Worm (Caenorhabditis elegans) whole organism, mixed stage, embryonic: ENCODE results near the gene str-231.

Experiments
- M03D4.4 ChIP-seq: sonication (generic microtip); optimal IDR thresholded peaks from 2 replicates; lab custom pipeline; 2017; ENCODE audit warnings: mild to moderate bottlenecking, missing genetic modification characterization, missing compliant biosample characterization
- bed-3 ChIP-seq: fragments of 200-800 bp; sonication (Bioruptor generic); optimal IDR thresholded peaks from 3 replicates; lab custom pipeline; 2018; ENCODE audit warnings: mild to moderate bottlenecking, missing genetic modification characterization, moderate library complexity, missing compliant biosample characterization
- blmp-1 ChIP-seq: fragments of 150-350 bp; optimal IDR thresholded peaks from 2 replicates; lab custom pipeline; 2014; ENCODE audit warnings: missing biosample characterization, missing genetic modification characterization
- ceh-39 ChIP-seq: fragments of 150-350 bp; optimal IDR thresholded peaks from 2 replicates; lab custom pipeline; 2014; ENCODE audit warnings: missing biosample characterization, missing genetic modification characterization
- ceh-43 ChIP-seq: fragments of 200-800 bp; sonication (Bioruptor generic); optimal IDR thresholded peaks from 2 replicates; lab custom pipeline; 2018; ENCODE audit warnings: mild to moderate bottlenecking, missing genetic modification characterization, moderate library complexity, missing compliant biosample characterization
- cnd-1 ChIP-seq: fragments of 200-800 bp; sonication (Bioruptor generic); optimal IDR thresholded peaks from 2 replicates; lab custom pipeline; 2018; ENCODE audit warnings: mild to moderate bottlenecking, missing genetic modification characterization, missing compliant biosample characterization
- drap-1 ChIP-seq: fragments of 200-800 bp; sonication (Bioruptor generic); optimal IDR thresholded peaks from 3 replicates; lab custom pipeline; 2018; ENCODE audit warnings: mild to moderate bottlenecking, missing genetic modification characterization, missing compliant biosample characterization
- elt-1 ChIP-seq: sonication (generic microtip); optimal IDR thresholded peaks from 2 replicates; lab custom pipeline; 2017; ENCODE audit warnings: missing genetic modification characterization, mild to moderate bottlenecking, missing compliant biosample characterization, antibody characterized with exemption, moderate library complexity, borderline replicate concordance; ENCODE audit not compliant: insufficient read depth
- elt-3 ChIP-seq: fragments of 150-350 bp; optimal IDR thresholded peaks from 2 replicates; lab custom pipeline; 2014; ENCODE audit warnings: missing biosample characterization, missing genetic modification characterization
- flh-1 ChIP-seq: fragments of 200-800 bp; sonication (Bioruptor generic); optimal IDR thresholded peaks from 2 replicates; lab custom pipeline; 2018; ENCODE audit warnings: mild to moderate bottlenecking, missing genetic modification characterization, moderate library complexity, missing compliant biosample characterization
- ham-2 ChIP-seq: fragments of 200-800 bp; sonication (Bioruptor generic); optimal IDR thresholded peaks from 2 replicates; lab custom pipeline; 2018; ENCODE audit warnings: mild to moderate bottlenecking, missing genetic modification characterization, missing compliant biosample characterization
- hlh-1 ChIP-seq: fragments of 150-350 bp; optimal IDR thresholded peaks from 2 replicates; lab custom pipeline; 2014; ENCODE audit warnings: missing biosample characterization, missing genetic modification reagents, missing genetic modification characterization
- lin-32 ChIP-seq: fragments of 200-800 bp; sonication (Bioruptor generic); optimal IDR thresholded peaks from 2 replicates; lab custom pipeline; 2018; ENCODE audit warnings: mild to moderate bottlenecking, missing genetic modification characterization, missing compliant biosample characterization
- lsy-2 ChIP-seq: fragments of 150-350 bp; optimal IDR thresholded peaks from 2 replicates; lab custom pipeline; 2014; ENCODE audit warnings: missing biosample characterization, missing genetic modification characterization
- mab-5 ChIP-seq: fragments of 150-350 bp; optimal IDR thresholded peaks from 2 replicates; lab custom pipeline; 2014; ENCODE audit warnings: missing biosample characterization, missing genetic modification characterization
- mep-1 ChIP-seq: fragments of 150-350 bp; optimal IDR thresholded peaks from 2 replicates; lab custom pipeline; 2017; ENCODE audit warnings: missing biosample characterization, missing genetic modification reagents, missing genetic modification characterization, inconsistent platforms
- mls-2 ChIP-seq: sonication (generic microtip); optimal IDR thresholded peaks from 2 replicates; lab custom pipeline; 2016; ENCODE audit warnings: mild to moderate bottlenecking, missing genetic modification characterization, moderate library complexity, missing compliant biosample characterization
- nhr-12 ChIP-seq: fragments of 150-350 bp; optimal IDR thresholded peaks from 2 replicates; lab custom pipeline; 2014; ENCODE audit warnings: missing biosample characterization, missing genetic modification characterization
- nhr-2 ChIP-seq: fragments of 150-350 bp; optimal IDR thresholded peaks from 2 replicates; lab custom pipeline; 2014; ENCODE audit warnings: missing biosample characterization, missing genetic modification characterization
- nhr-237 ChIP-seq: fragments of 150-350 bp; optimal IDR thresholded peaks from 2 replicates; lab custom pipeline; 2014; ENCODE audit warnings: missing biosample characterization, missing genetic modification characterization
- nhr-28 ChIP-seq: fragments of 150-350 bp; optimal IDR thresholded peaks from 2 replicates; lab custom pipeline; 2014; ENCODE audit warnings: missing biosample characterization, missing genetic modification characterization
- nhr-76 ChIP-seq: sonication (generic microtip); optimal IDR thresholded peaks from 2 replicates; lab custom pipeline; 2017; ENCODE audit warnings: missing biosample characterization, missing genetic modification characterization
- pha-4 ChIP-seq: fragments of 150-350 bp; optimal IDR thresholded peaks from 2 replicates; lab custom pipeline; 2018; ENCODE audit warnings: missing biosample characterization, missing genetic modification reagents, missing genetic modification characterization
- sem-2 ChIP-seq: fragments of 200-800 bp; sonication (Bioruptor generic); optimal IDR thresholded peaks from 2 replicates; lab custom pipeline; 2018; ENCODE audit warnings: mild to moderate bottlenecking, missing genetic modification characterization, missing compliant biosample characterization
- snpc-4 ChIP-seq: fragments of 150-350 bp; optimal IDR thresholded peaks from 2 replicates; lab custom pipeline; 2014; ENCODE audit warnings: missing biosample characterization, missing genetic modification characterization
- sptf-1 ChIP-seq: sonication (generic microtip); optimal IDR thresholded peaks from 2 replicates; lab custom pipeline; 2017; ENCODE audit warnings: mild to moderate bottlenecking, missing genetic modification characterization, moderate library complexity, missing compliant biosample characterization
- tbx-8 ChIP-seq: fragments of 200-800 bp; sonication (Bioruptor generic); optimal IDR thresholded peaks from 2 replicates; lab custom pipeline; 2018; ENCODE audit warnings: mild to moderate bottlenecking, missing genetic modification characterization, moderate library complexity, missing compliant biosample characterization
- unc-120 ChIP-seq: sonication (generic microtip); optimal IDR thresholded peaks from 2 replicates; lab custom pipeline; 2017; ENCODE audit warnings: missing genetic modification characterization, missing compliant biosample characterization; ENCODE audit not compliant: poor library complexity, severe bottlenecking
- unc-39 ChIP-seq: fragments of 150-350 bp; optimal IDR thresholded peaks from 2 replicates; lab custom pipeline; 2014; ENCODE audit warnings: missing biosample characterization, missing genetic modification characterization
- unc-62 ChIP-seq: fragments of 150-350 bp; optimal IDR thresholded peaks from 2 replicates; lab custom pipeline; 2014; ENCODE audit warnings: missing biosample characterization, missing genetic modification reagents, missing genetic modification characterization
- zip-8 ChIP-seq: fragments of 150-350 bp; optimal IDR thresholded peaks from 2 replicates; lab custom pipeline; 2014; ENCODE audit warnings: missing biosample characterization, missing genetic modification characterization
- ztf-11 ChIP-seq: fragments of 150-350 bp; optimal IDR thresholded peaks from 2 replicates; lab custom pipeline; 2014; ENCODE audit warnings: missing biosample characterization, missing genetic modification characterization

The str-231 gene

DNA sequence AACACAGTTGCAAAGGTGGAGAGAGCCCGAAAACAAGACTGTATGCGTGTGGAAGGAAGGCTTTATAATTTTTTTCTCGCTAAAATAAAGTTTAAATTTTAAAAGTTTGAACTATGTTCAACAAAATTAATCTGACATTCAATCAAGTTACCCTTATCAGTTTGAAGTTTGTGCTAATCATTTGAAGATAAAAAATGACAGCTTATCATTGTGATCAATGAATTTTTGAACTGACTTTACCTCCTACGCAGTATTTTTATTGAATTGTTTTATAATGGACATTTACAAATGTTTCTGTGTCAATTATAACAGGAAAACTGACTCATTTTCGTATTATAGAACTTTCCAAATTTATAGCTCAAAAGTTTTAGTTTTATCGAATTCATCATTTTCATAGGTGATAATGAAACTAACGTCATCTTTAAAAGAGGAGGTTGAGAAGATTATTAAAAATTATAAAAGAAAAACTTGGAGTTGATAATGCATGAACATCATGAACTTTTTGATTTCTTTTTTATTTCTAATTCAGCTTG is 29.1 kb downstream of the str-231 start, which contains the start of gene oac-20:
TSS of gene oac-20 (plus strand) at position 483 of the 533 bp plus-strand sequence.
- TF ChIP-seq mls-2 (tag; lab: Kevin White, UChicago) = no peak
- no peak for TF ChIP-seq tbx-8 (GFP tag; lab: Kevin White, UChicago)
- TF ChIP-seq sem-2 (GFP tag; lab: Kevin White, UChicago) = no peak
- no peak for TF ChIP-seq M03D4.4

- TF ChIP-seq unc-120 (tag; lab: Kevin White, UChicago) (no peak), hlh-1 (tag; lab: Kevin White, UChicago) (no peak), ceh-43 (GFP tag; lab: Kevin White, UChicago) (no peak), bed-3 (GFP tag; lab: Kevin White, UChicago) (no peak)
Observed at ce11 chrV:15975845-15976244, 31.6 kb downstream of the str-231 start, which contains the start of gene clec-232. Gene clec-232 (plus strand): TSS chrV:15976145.

ce11 chrV:15974836-15975235 is 32.6 kb downstream of the str-231 start, which contains the start of gene sru-22:
Gene sru-22 (minus strand): TSS chrV:15974936.
- TF ChIP-seq nhr-28 (tag; lab: Kevin White, UChicago) (no peak), tbx-8 (GFP tag; lab: Kevin White, UChicago) (no peak), elt-3 (no peak), hlh-1 (tag; lab: Kevin White, UChicago) (no peak), ceh-39 (tag; lab: Kevin White, UChicago) (no peak), zip-8 (no peak), drap-1 (GFP tag; lab: Kevin White, UChicago) (no peak), mab-5 (tag; lab: Kevin White, UChicago) (no peak), nhr-12 (tag; lab: Kevin White, UChicago) (no peak), pha-4 (tag; lab: Kevin White, UChicago) (no peak), nhr-237 (no peak), flh-1 (no peak), unc-120 (tag; lab: Kevin White, UChicago) (no peak), lsy-2 (no peak), nhr-2 (tag; lab: Kevin White, UChicago) (no peak)

DNA sequence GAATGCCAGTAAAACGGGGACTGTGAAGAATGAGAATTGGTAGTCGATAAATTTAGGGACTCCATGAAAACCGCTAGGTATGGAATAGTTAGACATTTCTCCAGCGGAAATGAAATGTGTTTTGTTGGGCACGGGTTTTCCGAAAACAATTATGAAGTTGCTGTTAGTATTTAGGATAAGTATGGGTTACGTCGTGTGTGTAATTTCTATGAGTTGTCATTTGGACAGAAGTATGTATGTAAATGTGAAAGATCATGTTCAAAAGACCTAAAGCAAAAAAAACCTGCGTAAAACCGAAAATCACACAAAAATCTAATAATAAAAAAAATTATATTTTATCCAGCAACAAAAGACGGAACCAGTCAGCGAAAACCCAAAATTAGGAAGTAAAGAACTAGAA is 34.9 kb downstream of the str-231 start, which contains the start of gene sru-23:
TSS of gene sru-23 (minus strand) at position 101 of the 400 bp plus-strand sequence.
- TF ChIP-seq mls-2 (tag; lab: Kevin White, UChicago) (no peak), blmp-1 (tag; lab: Kevin White, UChicago) (no peak), tbx-8 (GFP tag; lab: Kevin White, UChicago) (no peak), ceh-43 (GFP tag; lab: Kevin White, UChicago) (no peak), ztf-11 (no peak), cnd-1 (tag; lab: Kevin White, UChicago) (no peak), lsy-2 (no peak), unc-39 (tag; lab: Kevin White, UChicago) (no peak), drap-1 (GFP tag; lab: Kevin White, UChicago) (no peak), sem-2 (GFP tag; lab: Kevin White, UChicago) (no peak), mep-1 (tag; lab: Kevin White, UChicago) (no peak), ceh-39 (tag; lab: Kevin White, UChicago) (no peak), ham-2 (GFP tag; lab: Kevin White, UChicago) (no peak), sptf-1 (no peak), mab-5 (tag; lab: Kevin White, UChicago) (no peak), elt-1 (tag; lab: Kevin White, UChicago) (no peak), pha-4 (tag; lab: Kevin White, UChicago) (no peak), unc-62 (GFP tag; lab: Kevin White, UChicago) (no peak)

DNA sequence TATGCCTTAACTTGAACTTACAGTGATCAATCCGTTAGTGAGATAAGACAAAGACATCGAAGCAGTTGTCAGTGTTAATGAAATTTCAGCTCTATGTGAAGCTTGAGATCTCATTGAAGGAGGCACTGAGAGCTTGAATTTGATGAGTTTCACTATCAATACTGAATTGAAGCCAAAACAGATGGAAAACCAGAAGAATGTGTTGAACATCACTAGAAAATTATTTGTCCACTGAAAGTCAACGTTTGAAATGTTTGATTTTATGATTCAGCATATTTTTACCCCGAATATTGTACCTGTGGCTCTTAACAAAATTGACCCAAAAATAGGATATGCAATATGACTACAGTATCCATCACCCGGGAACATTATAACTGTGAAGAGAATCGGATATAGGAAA is 36.6 kb downstream of the str-231 start:
- TF ChIP-seq lin-32 (GFP tag; lab: Kevin White, UChicago) (no peak), pha-4 (tag; lab: Kevin White, UChicago) (no peak), elt-1 (tag; lab: Kevin White, UChicago) (no peak), unc-120 (tag; lab: Kevin White, UChicago) (no peak), lsy-2 (no peak), sptf-1 (no peak), bed-3 (GFP tag; lab: Kevin White, UChicago) (no peak), snpc-4 (no peak), hlh-1 (tag; lab: Kevin White, UChicago) (no peak), nhr-76 (tag; lab: Kevin White, UChicago) (no peak), ham-2 (GFP tag; lab: Kevin White, UChicago) (no peak)
- TF ChIP-seq, all 35 proteins: peak for 0
